Worm (Caenorhabditis elegans) whole organism, late embryonic: ENCODE data around the gene K09C4.4.

Experiments
- Y22D7AL.16 ChIP-seq: sonication (generic microtip); optimal IDR thresholded peaks from 2 replicates; lab custom pipeline; 2016; ENCODE audit warnings: missing genetic modification characterization, missing compliant biosample characterization
- ama-1 ChIP-seq: fragments of 150-350 bp; optimal IDR thresholded peaks from 2 replicates; lab custom pipeline; 2014
- mec-3 ChIP-seq: sonication (generic microtip); optimal IDR thresholded peaks from 2 replicates; lab custom pipeline; 2016; ENCODE audit warnings: borderline replicate concordance, missing genetic modification characterization, missing compliant biosample characterization

ce11 chrX:3280130-3280529 lies 9.2 kb upstream of the K09C4.4 start, which contains the start of gene K09C4.10:
- no peak for TF ChIP-seq Y22D7AL.16
- no peak for TF ChIP-seq mec-3 (tag; lab: Kevin White, UChicago)
- TF ChIP-seq ama-1 (lab: Kevin White, UChicago): no peak
